Worm (Caenorhabditis elegans): ENCODE measurements around the gene F47B8.8.

Gene F47B8.8

DNA sequence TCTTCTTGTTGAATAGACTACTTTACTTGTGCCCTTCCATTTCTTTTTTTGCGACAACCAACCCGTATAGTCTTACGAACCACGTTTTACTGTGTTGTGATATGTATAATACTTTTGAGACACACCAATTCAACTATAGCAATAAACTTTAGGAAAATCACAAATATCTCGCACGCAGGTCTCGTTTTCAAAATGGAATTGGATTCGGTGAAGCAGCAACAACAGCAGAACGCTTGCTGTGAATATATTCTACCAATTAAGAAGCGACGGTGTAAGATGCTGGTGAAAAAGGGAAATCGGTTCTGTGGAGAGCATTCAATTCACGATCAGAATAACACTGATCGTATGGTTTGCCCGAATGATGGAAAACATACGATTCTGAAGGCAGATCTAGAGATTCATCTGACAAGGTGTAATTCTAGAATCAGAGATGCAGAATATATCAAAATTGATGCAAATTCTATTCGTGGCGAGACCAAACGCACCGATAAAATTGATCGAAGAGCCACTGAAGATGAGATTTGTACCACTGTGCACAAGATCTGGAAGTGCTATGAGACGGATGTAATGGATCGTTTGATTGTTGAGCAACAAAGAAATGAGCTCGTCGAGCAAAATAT is 22.8 kb downstream of the F47B8.8 start, which contains the start of gene Y49A3A.3 (continued):
- TF ChIP-seq let-526 (GFP tag; IDR thresholded peaks at IDR 0.05) = no peak

ce11 chrV:14355738-14356368 is 24.3 kb downstream of the F47B8.8 start, which contains the start of gene cyn-1:
TSS of gene cyn-1 (plus strand) at chrV:14356076.
- TF ChIP-seq nfyb-1 (GFP tag; IDR thresholded peaks at IDR 0.05) (peak; percentile 70), mxl-1 (tag; optimal IDR thresholded peaks at IDR 0.05) (no peak), B0261.1 (tag; optimal IDR thresholded peaks at IDR 0.05) (no peak), lir-1 (GFP tag; conservative IDR thresholded peaks at IDR 0.05) (no peak), ceh-40 (GFP tag; IDR thresholded peaks at IDR 0.05) (no peak), lag-1 (GFP tag; IDR thresholded peaks at IDR 0.05) (no peak), cebp-1 (GFP tag; IDR thresholded peaks at IDR 0.05) (no peak), cebp-1 (tag; optimal IDR thresholded peaks at IDR 0.05) (peak; percentile 72), ekl-4 (GFP tag; IDR thresholded peaks at IDR 0.05) (peak; percentile 44; the same call in 1 of the 2 replicates), ccch-3 (GFP tag; optimal IDR thresholded peaks at IDR 0.05) (no peak), ztf-3 (GFP tag; optimal IDR thresholded peaks at IDR 0.05) (no peak), rcor-1 (GFP tag; IDR thresholded peaks at IDR 0.05) (peak; percentile 53), F49E8.2 (tag; optimal IDR thresholded peaks at IDR 0.05; ENCODE audit: insufficient read depth) (no peak), pbrm-1 (GFP tag; IDR thresholded peaks at IDR 0.05) (peak; percentile 25; the same call in 1 of the 2 replicates), ceh-91 (GFP tag; IDR thresholded peaks at IDR 0.05) (0 out of 2 replicates have a peak, but pooled peaks have one; percentile 11), akir-1 (GFP tag; optimal IDR thresholded peaks at IDR 0.05) (no peak), zfh-2 (GFP tag; conservative IDR thresholded peaks at IDR 0.05) (no peak), ZK185.1 (tag; optimal IDR thresholded peaks at IDR 0.05; ENCODE audit: poor library complexity, severe bottlenecking) (peak; percentile 67), Y56A3A.18 (GFP tag; IDR thresholded peaks at IDR 0.05) (peak; percentile 69; the same call in 1 of the 2 replicates), F57C9.4 (tag; optimal IDR thresholded peaks at IDR 0.05) (no peak), attf-6 (GFP tag; IDR thresholded peaks at IDR 0.05) (no peak), let-607 (tag; optimal IDR thresholded peaks at IDR 0.05) (peak in 1 of 2 experiments; percentile 44), tbx-9 (tag; optimal IDR thresholded peaks at IDR 0.05; ENCODE audit: borderline replicate concordance) (no peak), ceh-100 (GFP tag; IDR thresholded peaks at IDR 0.05) (peak; percentile 75), dox-1 (GFP tag; IDR thresholded peaks at IDR 0.05) (peak; percentile 67), hmg-1.2 (GFP tag; IDR thresholded peaks at IDR 0.05) (peak; percentile 53), nhr-27 (tag; optimal IDR thresholded peaks at IDR 0.05) (no peak), attf-3 (GFP tag; conservative IDR thresholded peaks at IDR 0.05) (peak; percentile 58; the same call in 1 of the 2 replicates), egrh-3 (GFP tag; IDR thresholded peaks at IDR 0.05) (no peak), nhr-120 (GFP tag; IDR thresholded peaks at IDR 0.05) (no peak), xnd-1 (tag; optimal IDR thresholded peaks at IDR 0.05) (peak; percentile 45), cebp-2 (GFP tag; IDR thresholded peaks at IDR 0.05) (no peak), lin-26 (GFP tag; IDR thresholded peaks at IDR 0.05) (no peak; the same call in 1 of the 2 replicates), snpc-1.1 (tag; optimal IDR thresholded peaks at IDR 0.05; ENCODE audit: insufficient read depth) (peak; percentile 43), ztf-22 (GFP tag; optimal IDR thresholded peaks at IDR 0.05) (no peak), Y79H2A.3 (GFP tag; conservative IDR thresholded peaks at IDR 0.05) (0 out of 2 replicates have a peak, but pooled peaks have one; percentile 23), nfya-2 (GFP tag; IDR thresholded peaks at IDR 0.05) (no peak), K11D2.4 (GFP tag; IDR thresholded peaks at IDR 0.05) (peak; percentile 25; the same call in 1 of the 2 replicates), dpl-1 (GFP tag; optimal IDR thresholded peaks at IDR 0.05) (peak; percentile 75), lin-35 (GFP tag; optimal IDR thresholded peaks at IDR 0.05) (peak; percentile 61 to 96 (median 74)), snpc-1.3 (tag; optimal IDR thresholded peaks at IDR 0.05; ENCODE audit: insufficient read depth) (peak; percentile 79), F57A8.1 (GFP tag; optimal IDR thresholded peaks at IDR 0.05) (no peak), T07F8.4 (tag; optimal IDR thresholded peaks at IDR 0.05) (no peak)

Measured in whole organism, young adult.